Worm (Caenorhabditis elegans) whole organism, L1 larva: ENCODE measurements around the gene C01G5.7.

Experiments
- elt-3 ChIP-seq, 6 experiments: fragments of 150-350 bp in 1 of 6; sonication (generic microtip); optimal IDR thresholded peaks; 2 replicates each; lab custom pipeline; 2017 to 2018; ENCODE audit warnings: missing biosample characterization in 6 of 6, missing genetic modification characterization in 6 of 6, inconsistent platforms in 1 of 6
- hpl-2 ChIP-seq: fragments of 150-350 bp; optimal IDR thresholded peaks from 2 replicates; lab custom pipeline; 2014; ENCODE audit warnings: missing biosample characterization, missing genetic modification reagents, missing genetic modification characterization
- lir-3 ChIP-seq: sonication (generic microtip); optimal IDR thresholded peaks from 2 replicates; lab custom pipeline; 2016; ENCODE audit warnings: mild to moderate bottlenecking, missing genetic modification characterization, moderate library complexity, missing compliant biosample characterization; ENCODE audit not compliant: poor library complexity
- nhr-77 ChIP-seq: fragments of 150-350 bp; optimal IDR thresholded peaks from 2 replicates; lab custom pipeline; 2014; ENCODE audit warnings: missing biosample characterization, missing genetic modification characterization
- pax-3 ChIP-seq: fragments of 200-800 bp; sonication (Bioruptor generic); optimal IDR thresholded peaks from 2 replicates; lab custom pipeline; 2018; ENCODE audit warnings: mild to moderate bottlenecking, missing genetic modification characterization, moderate library complexity, missing compliant biosample characterization
- pqm-1 ChIP-seq: sonication (generic microtip); optimal IDR thresholded peaks from 3 replicates; lab custom pipeline; 2017; ENCODE audit warnings: missing biosample characterization, missing genetic modification characterization
- zag-1 ChIP-seq: fragments of 150-350 bp; optimal IDR thresholded peaks from 2 replicates; lab custom pipeline; 2014; ENCODE audit warnings: missing biosample characterization, missing genetic modification characterization

DNA sequence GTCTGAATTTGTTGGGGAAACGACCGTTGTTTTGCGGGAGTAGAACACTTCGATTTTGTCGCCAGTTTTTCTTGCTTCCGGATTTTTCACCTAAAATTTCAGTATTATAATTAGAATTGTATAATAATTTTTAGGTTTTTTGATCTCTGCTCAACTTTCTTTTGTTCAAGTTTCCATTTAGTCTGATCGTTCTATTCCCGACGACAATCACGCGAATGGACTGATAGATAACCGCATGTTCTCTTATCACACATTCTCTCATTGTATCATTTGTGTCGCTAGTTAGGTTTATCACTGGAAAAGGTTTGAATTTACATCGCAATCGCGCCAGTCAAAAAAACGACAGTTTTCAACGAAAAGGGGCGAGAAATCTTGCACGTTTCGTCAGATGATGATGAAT is 36.9 kb downstream of the C01G5.7 start:
- TF ChIP-seq zag-1 (tag; lab: Kevin White, UChicago) (no peak), hpl-2 (peak; percentile 29), elt-3 (tag; optimal IDR thresholded peaks at IDR 0.05; lab: Kevin White, UChicago) (peak in 5 of 6 experiments; percentile 54 to 94 (median 92)), pax-3 (no peak), pqm-1 (tag; lab: Kevin White, UChicago) (peak; percentile 66), lir-3 (tag; lab: Kevin White, UChicago) (no peak), nhr-77 (tag; lab: Kevin White, UChicago) (no peak)
